Fruit fly (Drosophila melanogaster) whole organism, prepupa: Measurements from ENCODE around the gene CG32137.

Source experiments
- CG11762 ChIP-seq: fragments of 200-800 bp; sonication (Bioruptor generic); optimal IDR thresholded peaks from 3 replicates; lab custom pipeline; 2016; ENCODE audit warnings: missing biosample characterization, missing genetic modification characterization; ENCODE audit not compliant: insufficient read depth
- CG32006 ChIP-seq: fragments of 200-800 bp; sonication (Bioruptor generic); optimal IDR thresholded peaks from 3 replicates; lab custom pipeline; 2017; ENCODE audit warnings: missing biosample characterization, mild to moderate bottlenecking, missing genetic modification characterization
- CG6163 ChIP-seq: fragments of 200-800 bp; sonication (Bioruptor generic); IDR thresholded peaks from 3 replicates; pipeline ENCODE4 v1.3.6; 2022; ENCODE audit warnings: missing biosample characterization, missing genetic modification characterization
- CG6854 ChIP-seq: fragments of 200-800 bp; sonication (Bioruptor generic); optimal IDR thresholded peaks from 2 replicates; lab custom pipeline; 2017; ENCODE audit warnings: missing biosample characterization, mild to moderate bottlenecking, missing genetic modification characterization
- CG8632 ChIP-seq: fragments of 200-800 bp; sonication (Bioruptor generic); optimal IDR thresholded peaks from 3 replicates; lab custom pipeline; 2016; ENCODE audit warnings: missing biosample characterization, missing genetic modification characterization
- Eip75B ChIP-seq: fragments of 200-800 bp; sonication (Bioruptor generic); optimal IDR thresholded peaks from 3 replicates; lab custom pipeline; 2016; ENCODE audit warnings: missing biosample characterization, missing genetic modification characterization
- Met ChIP-seq: fragments of 200-800 bp; sonication (Bioruptor generic); optimal IDR thresholded peaks from 3 replicates; lab custom pipeline; 2016; ENCODE audit warnings: missing biosample characterization, missing genetic modification characterization
- Smox ChIP-seq: fragments of 200-800 bp; sonication (Bioruptor generic); optimal IDR thresholded peaks from 3 replicates; lab custom pipeline; 2016; ENCODE audit warnings: missing biosample characterization, missing genetic modification characterization
- lz ChIP-seq: fragments of 200-800 bp; sonication (Bioruptor generic); optimal IDR thresholded peaks from 3 replicates; lab custom pipeline; 2016; ENCODE audit warnings: missing biosample characterization, missing genetic modification characterization
- salr ChIP-seq, 2 experiments: fragments of 200-800 bp; sonication (Bioruptor generic); optimal IDR thresholded peaks; 3 replicates each; lab custom pipeline; 2016 to 2018; ENCODE audit warnings: missing biosample characterization in 2 of 2, missing genetic modification characterization in 2 of 2, mild to moderate bottlenecking in 1 of 2
- vri ChIP-seq: fragments of 200-800 bp; sonication (Bioruptor generic); optimal IDR thresholded peaks from 3 replicates; lab custom pipeline; 2016; ENCODE audit warnings: missing biosample characterization, mild to moderate bottlenecking, missing genetic modification characterization

DNA sequence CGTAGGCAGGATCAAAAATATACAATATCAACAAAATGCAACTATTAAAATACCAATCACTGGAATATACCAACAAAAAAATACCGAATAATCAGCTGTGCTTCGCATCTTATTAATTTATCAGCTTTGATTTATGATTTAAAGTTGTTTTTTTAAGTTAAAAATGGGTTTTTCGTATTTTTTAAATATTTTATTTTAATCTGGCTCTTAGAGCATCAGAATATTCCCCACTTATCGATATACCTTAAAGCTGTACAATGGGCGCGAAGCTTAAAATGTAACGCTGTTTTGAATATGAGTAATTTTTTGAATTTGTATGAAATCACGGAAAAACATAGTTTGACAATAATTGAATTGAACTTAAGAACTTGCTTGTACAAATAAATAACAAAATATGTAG, 60.2 kb downstream of the CG32137 start, which contains the start of gene CG17359:
- TF ChIP-seq CG6163 (GFP tag; lab: Robert Waterston, UW), result no peak
- TF ChIP-seq CG32006 (GFP tag; lab: Kevin White, UChicago), result no peak
- no peak for TF ChIP-seq CG11762
- TF ChIP-seq CG6854, result no peak
- TF ChIP-seq CG8632 (GFP tag; lab: Kevin White, UChicago), result no peak
- no peak for TF ChIP-seq lz (GFP tag; lab: Kevin White, UChicago)
- no peak for TF ChIP-seq vri (GFP tag; lab: Kevin White, UChicago)
- no peak for TF ChIP-seq salr (GFP tag; optimal IDR thresholded peaks at IDR 0.05; lab: Kevin White, UChicago)
- TF ChIP-seq Met, result no peak
- no peak for TF ChIP-seq Eip75B
- no peak for TF ChIP-seq Smox (GFP tag; lab: Kevin White, UChicago)
